Worm (Caenorhabditis elegans): Measurements from ENCODE around the gene ugt-58.

- no peak for TF ChIP-seq aly-2 (tag; optimal IDR thresholded peaks at IDR 0.05)
- TF ChIP-seq unc-39 (tag; optimal IDR thresholded peaks at IDR 0.05) = no peak
- TF ChIP-seq snpc-4 (tag; optimal IDR thresholded peaks at IDR 0.05) = no peak
- no peak for TF ChIP-seq nhr-77 (tag; optimal IDR thresholded peaks at IDR 0.05)
- no peak for TF ChIP-seq nhr-12 (tag; optimal IDR thresholded peaks at IDR 0.05)
- TF ChIP-seq ztf-4 (tag; optimal IDR thresholded peaks at IDR 0.05) = no peak
- no peak for TF ChIP-seq nhr-23 (tag; optimal IDR thresholded peaks at IDR 0.05)
- no peak for TF ChIP-seq alr-1 (tag; optimal IDR thresholded peaks at IDR 0.05)
- no peak for TF ChIP-seq ZK546.5 (tag; optimal IDR thresholded peaks at IDR 0.05)
- TF ChIP-seq skn-1 (tag; optimal IDR thresholded peaks at IDR 0.05) = no peak
- peak; percentile 10 for TF ChIP-seq crh-2 (tag; optimal IDR thresholded peaks at IDR 0.05)
- TF ChIP-seq unc-62 (GFP tag; optimal IDR thresholded peaks at IDR 0.05) = no peak
- TF ChIP-seq mbf-1 (tag; optimal IDR thresholded peaks at IDR 0.05) = no peak
Observed at ce11 chrII:9604063-9604462, 17.5 kb upstream of the ugt-58 start.

Measured in whole organism, L2 larva.